Worm (Caenorhabditis elegans): Measurements from ENCODE around the gene fbxc-40.
"Not testable (repeated sequence)": the region's sequence is repeated elsewhere in the genome, so short reads cannot be mapped to it uniquely, and the experiment has no call there.

Gene fbxc-40

ce11 chrII:943773-944172 lies 42.0 kb upstream of the fbxc-40 start, which contains the start of gene clec-43:
TSS of gene clec-43 (plus strand) at chrII:944066.
- TF ChIP-seq fos-1 (tag; optimal IDR thresholded peaks at IDR 0.05), result peak; percentile 71
- TF ChIP-seq nhr-6 (tag; optimal IDR thresholded peaks at IDR 0.05), result no peak

- no peak for TF ChIP-seq nhr-23 (tag; optimal IDR thresholded peaks at IDR 0.05)
- no peak for TF ChIP-seq lin-13 (GFP tag; optimal IDR thresholded peaks at IDR 0.05)
- no peak for TF ChIP-seq egl-27 (tag; optimal IDR thresholded peaks at IDR 0.05)
- TF ChIP-seq aly-2 (tag; optimal IDR thresholded peaks at IDR 0.05), result no peak
- no peak for TF ChIP-seq ztf-11 (tag; optimal IDR thresholded peaks at IDR 0.05)
- TF ChIP-seq sma-9 (GFP tag; optimal IDR thresholded peaks at IDR 0.05), result no peak
- no peak for TF ChIP-seq sma-9 (tag; optimal IDR thresholded peaks at IDR 0.05)
- TF ChIP-seq ztf-1 (GFP tag; conservative IDR thresholded peaks at IDR 0.05), result no peak
- no peak for TF ChIP-seq crh-2 (tag; optimal IDR thresholded peaks at IDR 0.05)
- no peak for TF ChIP-seq R02D3.7 (tag; optimal IDR thresholded peaks at IDR 0.05)
- TF ChIP-seq zag-1 (tag; optimal IDR thresholded peaks at IDR 0.05), result no peak
- TF ChIP-seq nhr-12 (tag; optimal IDR thresholded peaks at IDR 0.05), result no peak
- no peak for TF ChIP-seq unc-55 (GFP tag; optimal IDR thresholded peaks at IDR 0.05)
- TF ChIP-seq mbf-1 (tag; optimal IDR thresholded peaks at IDR 0.05), result no peak
- TF ChIP-seq sma-3 (GFP tag; optimal IDR thresholded peaks at IDR 0.05), result no peak
- TF ChIP-seq C34F6.9 (tag; optimal IDR thresholded peaks at IDR 0.05), result no peak
- no peak for TF ChIP-seq ZK546.5 (tag; optimal IDR thresholded peaks at IDR 0.05)
Observed at ce11 chrII:948091-948490, 37.7 kb upstream of the fbxc-40 start, which contains the start of gene fbxc-32. TSS of gene fbxc-32 (minus strand) at chrII:948191.

DNA sequence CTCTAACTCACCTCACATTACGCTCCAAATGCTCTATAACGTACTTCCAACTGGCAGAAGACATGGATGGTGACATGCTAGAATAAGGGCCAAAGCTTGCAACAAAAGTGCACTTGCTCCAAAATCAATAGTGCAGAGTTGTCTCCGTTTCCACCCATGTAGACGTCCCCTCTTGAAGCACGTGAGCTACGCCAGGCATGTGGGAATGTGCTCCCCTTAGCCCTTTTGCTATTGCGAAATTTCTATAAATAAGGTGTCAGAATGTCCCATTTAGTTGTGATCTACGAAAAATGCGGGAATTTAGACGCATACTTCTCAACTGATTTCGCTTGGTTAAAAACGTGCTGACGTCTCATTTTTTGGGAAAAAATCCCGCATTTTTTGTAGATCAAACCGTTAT lies 35.4 kb upstream of the fbxc-40 start:
- TF ChIP-seq gmeb-1 (tag; optimal IDR thresholded peaks at IDR 0.05) (no peak), unc-55 (GFP tag; optimal IDR thresholded peaks at IDR 0.05) (peak; percentile 33), ZK546.5 (tag; optimal IDR thresholded peaks at IDR 0.05) (no peak), zag-1 (tag; optimal IDR thresholded peaks at IDR 0.05) (no peak), lsy-2 (tag; optimal IDR thresholded peaks at IDR 0.05) (no peak), alr-1 (tag; optimal IDR thresholded peaks at IDR 0.05) (no peak), elt-3 (tag; optimal IDR thresholded peaks at IDR 0.05) (no peak), C34F6.9 (tag; optimal IDR thresholded peaks at IDR 0.05) (peak; percentile 34), nhr-77 (tag; optimal IDR thresholded peaks at IDR 0.05) (no peak), lin-13 (GFP tag; optimal IDR thresholded peaks at IDR 0.05) (no peak), sma-9 (GFP tag; optimal IDR thresholded peaks at IDR 0.05) (peak; percentile 54), sma-9 (tag; optimal IDR thresholded peaks at IDR 0.05) (no peak)

ce11 chrII:953052-953451 lies 32.8 kb upstream of the fbxc-40 start:
- TF ChIP-seq egl-27 (tag; optimal IDR thresholded peaks at IDR 0.05) (no peak), nhr-12 (tag; optimal IDR thresholded peaks at IDR 0.05) (no peak), sma-9 (GFP tag; optimal IDR thresholded peaks at IDR 0.05) (no peak), sma-9 (tag; optimal IDR thresholded peaks at IDR 0.05) (no peak), skn-1 (tag; optimal IDR thresholded peaks at IDR 0.05) (no peak), nhr-21 (tag; optimal IDR thresholded peaks at IDR 0.05) (no peak), ceh-82 (tag; optimal IDR thresholded peaks at IDR 0.05) (no peak), lin-39 (tag; optimal IDR thresholded peaks at IDR 0.05) (no peak), ama-1 (optimal IDR thresholded peaks at IDR 0.05) (no peak), mdl-1 (tag; optimal IDR thresholded peaks at IDR 0.05) (no peak), unc-39 (tag; optimal IDR thresholded peaks at IDR 0.05) (no peak), sem-4 (tag; optimal IDR thresholded peaks at IDR 0.05) (no peak), peb-1 (tag; optimal IDR thresholded peaks at IDR 0.05) (no peak), ZK546.5 (tag; optimal IDR thresholded peaks at IDR 0.05) (no peak), mbf-1 (tag; optimal IDR thresholded peaks at IDR 0.05) (no peak), aly-2 (tag; optimal IDR thresholded peaks at IDR 0.05) (no peak), mab-5 (tag; optimal IDR thresholded peaks at IDR 0.05) (no peak)

DNA sequence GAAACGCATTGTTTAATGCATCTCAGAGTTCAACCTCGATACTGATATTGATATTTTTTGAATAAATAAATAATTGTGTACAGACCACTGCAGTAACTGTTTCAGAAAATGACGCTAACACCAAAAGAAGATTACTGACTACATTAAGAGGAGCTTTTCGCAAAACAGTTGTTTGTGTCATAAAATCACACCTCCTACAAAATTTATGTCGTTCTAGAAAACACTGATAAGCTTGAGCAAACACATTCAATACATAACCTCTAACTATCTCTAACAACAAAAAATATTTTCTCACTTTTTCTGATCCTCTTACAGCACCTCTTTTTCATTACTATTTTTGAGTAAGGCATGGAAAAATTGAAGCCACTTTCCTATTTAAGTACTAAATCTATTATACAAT lies 31.2 kb upstream of the fbxc-40 start, which contains the start of gene fbxc-7:
Gene fbxc-7 (plus strand): TSS at position 301 of the 400 bp plus-strand sequence.
- not testable (repeated sequence) for TF ChIP-seq ztf-1 (GFP tag; conservative IDR thresholded peaks at IDR 0.05); nhr-77 (tag; optimal IDR thresholded peaks at IDR 0.05); nhr-21 (tag; optimal IDR thresholded peaks at IDR 0.05)

DNA sequence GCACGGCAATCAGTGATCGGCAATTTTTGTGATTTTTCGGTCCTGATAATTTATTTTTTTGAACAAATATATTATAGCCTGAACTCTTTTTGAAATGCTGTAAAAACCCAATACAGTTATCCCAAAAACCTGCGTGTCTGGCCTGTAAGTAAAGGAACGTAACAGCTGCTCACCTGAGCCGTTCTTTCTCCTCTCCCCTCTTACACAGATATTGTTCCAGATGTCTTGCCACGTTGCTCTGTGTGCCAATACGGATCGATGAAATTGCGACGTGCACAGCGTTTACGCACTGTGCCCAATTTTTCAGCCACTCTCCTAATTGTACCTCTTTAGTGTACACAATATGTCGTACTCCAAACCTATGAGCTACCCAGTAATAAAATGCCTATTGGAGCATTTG lies 27.2 kb upstream of the fbxc-40 start, which contains the start of gene sdz-4:
Gene sdz-4 (plus strand): TSS at position 301 of the 400 bp plus-strand sequence.
- TF ChIP-seq sma-9 (GFP tag; optimal IDR thresholded peaks at IDR 0.05) (no peak), sma-9 (tag; optimal IDR thresholded peaks at IDR 0.05) (no peak), lin-39 (tag; optimal IDR thresholded peaks at IDR 0.05) (no peak), nhr-237 (tag; optimal IDR thresholded peaks at IDR 0.05) (no peak), nhr-6 (tag; optimal IDR thresholded peaks at IDR 0.05) (no peak)

Measured in whole organism, L2 larva.